Worm (Caenorhabditis elegans): ENCODE results near the gene ZK177.9.
A peak's percentile ranks its signal among the peaks of the same experiment; 100 is the strongest.

The ZK177.9 gene

DNA sequence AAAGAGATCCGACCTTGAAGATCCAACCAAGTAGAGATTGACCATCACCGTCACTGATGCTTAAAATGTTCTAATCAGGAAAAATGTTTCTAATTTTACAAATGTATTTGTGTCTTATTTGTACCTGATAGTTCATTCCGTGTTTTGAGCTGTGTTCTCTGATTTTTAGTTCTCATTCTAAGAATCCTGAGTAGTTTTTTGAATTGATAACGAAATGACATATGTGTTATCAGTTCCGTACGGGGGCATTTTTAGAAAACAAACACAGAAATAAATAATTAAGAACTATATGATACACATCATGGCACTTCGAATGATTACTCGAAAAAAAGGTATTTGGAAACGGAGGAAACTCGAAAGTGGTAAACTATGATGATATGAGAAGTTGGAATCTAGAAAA is 38.0 kb upstream of the ZK177.9 start:
- no peak for TF ChIP-seq fos-1 (tag; optimal IDR thresholded peaks at IDR 0.05)
- no peak for TF ChIP-seq nhr-237 (tag; optimal IDR thresholded peaks at IDR 0.05)
- TF ChIP-seq elt-2 (tag; optimal IDR thresholded peaks at IDR 0.05), result peak; percentile 72

DNA sequence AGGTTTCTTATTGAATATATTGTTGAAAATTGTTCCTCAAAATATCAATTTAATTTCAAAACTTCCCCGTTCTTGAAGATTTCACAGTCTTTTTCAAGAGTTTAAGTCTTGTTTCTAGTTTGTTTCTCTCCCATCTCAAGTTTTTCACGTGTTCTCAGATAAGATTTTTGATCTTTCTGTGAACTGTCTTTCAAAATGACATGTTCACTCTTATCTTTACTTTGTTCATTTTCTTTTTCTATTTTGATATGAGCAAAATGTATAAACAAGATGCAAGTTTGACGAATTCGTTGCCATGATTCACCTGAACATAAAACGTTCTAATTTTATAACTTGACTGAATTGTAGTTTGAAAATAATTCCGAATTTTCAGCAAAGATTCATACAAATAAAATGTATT is 37.2 kb upstream of the ZK177.9 start:
- TF ChIP-seq pqm-1 (tag; optimal IDR thresholded peaks at IDR 0.05) (peak; percentile 24), nhr-11 (tag; optimal IDR thresholded peaks at IDR 0.05) (no peak), zag-1 (tag; optimal IDR thresholded peaks at IDR 0.05) (no peak), elt-2 (tag; optimal IDR thresholded peaks at IDR 0.05) (peak; percentile 33)

DNA sequence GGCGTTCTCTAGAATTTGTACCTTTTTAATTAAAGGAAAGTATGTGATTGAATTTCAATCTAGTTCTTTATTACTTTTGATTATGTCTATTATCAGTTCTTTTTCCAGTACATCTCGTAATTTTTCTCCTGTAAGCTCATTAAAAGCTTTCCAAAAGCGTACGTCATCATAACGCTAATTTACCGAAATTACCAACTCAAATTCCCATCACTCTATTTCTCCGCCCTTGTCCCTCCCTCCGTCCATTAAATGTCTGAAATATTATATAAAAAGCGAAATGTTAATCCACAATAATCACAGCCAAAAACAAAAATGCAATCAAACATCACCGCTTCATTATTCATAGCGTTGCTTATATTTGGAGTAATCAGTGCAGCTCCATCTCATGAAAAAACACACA is 36.8 kb upstream of the ZK177.9 start, which contains the start of gene ins-12:
ins-12 (plus strand) TSS at position 301 of the 400 bp plus-strand sequence.
- TF ChIP-seq lsy-12 (tag; optimal IDR thresholded peaks at IDR 0.05) (no peak), mdl-1 (tag; optimal IDR thresholded peaks at IDR 0.05) (no peak), ztf-4 (tag; optimal IDR thresholded peaks at IDR 0.05) (no peak), hmg-11 (tag; optimal IDR thresholded peaks at IDR 0.05) (no peak), daf-12 (tag; optimal IDR thresholded peaks at IDR 0.05) (no peak), skn-1 (tag; optimal IDR thresholded peaks at IDR 0.05) (no peak), elt-1 (tag; optimal IDR thresholded peaks at IDR 0.05) (no peak), elt-2 (tag; optimal IDR thresholded peaks at IDR 0.05) (no peak), fkh-10 (GFP tag; optimal IDR thresholded peaks at IDR 0.05) (no peak), elt-3 (tag; optimal IDR thresholded peaks at IDR 0.05) (no peak), ceh-9 (tag; optimal IDR thresholded peaks at IDR 0.05) (no peak), nhr-23 (tag; optimal IDR thresholded peaks at IDR 0.05) (no peak), unc-62 (GFP tag; optimal IDR thresholded peaks at IDR 0.05) (no peak), nhr-25 (tag; optimal IDR thresholded peaks at IDR 0.05) (no peak), nfya-1 (tag; optimal IDR thresholded peaks at IDR 0.05; ENCODE audit: insufficient read depth) (no peak), aly-2 (tag; optimal IDR thresholded peaks at IDR 0.05) (no peak), nhr-67 (tag; optimal IDR thresholded peaks at IDR 0.05) (no peak), lin-15B (tag; optimal IDR thresholded peaks at IDR 0.05) (no peak), tbx-2 (tag; optimal IDR thresholded peaks at IDR 0.05) (no peak), zag-1 (tag; optimal IDR thresholded peaks at IDR 0.05) (no peak)

DNA sequence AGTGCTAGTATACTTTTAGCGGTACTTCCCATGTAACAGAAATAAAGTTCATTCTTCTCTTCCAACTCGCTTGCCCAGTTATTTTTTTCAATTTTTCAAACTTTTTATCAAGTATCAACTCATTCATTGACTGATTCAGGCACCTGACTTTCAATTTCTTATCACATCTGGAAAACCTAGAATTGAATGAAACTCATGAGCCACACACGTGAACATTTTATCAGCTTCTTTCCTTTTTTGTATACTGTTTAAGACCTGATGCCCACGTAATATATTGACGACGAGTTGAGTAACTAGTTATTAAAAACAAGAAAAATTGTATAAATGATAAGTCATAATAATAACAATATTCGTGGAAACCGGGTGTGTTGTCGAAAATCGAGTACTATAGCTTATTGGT is 36.0 kb upstream of the ZK177.9 start:
- TF ChIP-seq elt-2 (tag; optimal IDR thresholded peaks at IDR 0.05), result peak; percentile 92
- no peak for TF ChIP-seq nhr-237 (tag; optimal IDR thresholded peaks at IDR 0.05)
- peak; percentile 95 for TF ChIP-seq pqm-1 (tag; optimal IDR thresholded peaks at IDR 0.05)
- peak; percentile 67 for TF ChIP-seq pha-4 (tag; optimal IDR thresholded peaks at IDR 0.05)

DNA sequence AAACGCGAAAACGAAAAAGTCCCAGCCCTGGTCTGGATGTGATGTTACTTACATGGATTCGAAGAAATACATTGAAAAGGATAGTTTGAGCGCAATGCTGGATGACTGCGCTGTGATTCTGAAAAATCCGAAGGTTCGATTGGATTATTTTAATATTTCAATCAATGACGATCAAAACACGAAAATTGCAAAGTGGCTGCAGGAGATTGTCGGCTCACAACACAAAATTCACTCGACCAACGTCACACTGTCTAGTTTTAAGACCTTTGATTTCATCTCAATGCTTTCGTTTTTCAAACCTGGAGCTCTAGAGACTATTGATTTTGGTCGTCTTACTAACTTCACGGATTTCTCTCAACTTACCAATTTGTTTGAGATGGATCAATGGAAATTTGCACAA is 34.0 kb upstream of the ZK177.9 start, which contains the start of gene C17C3.5:
C17C3.5 (plus strand) TSS at position 301 of the 400 bp plus-strand sequence.
- TF ChIP-seq zag-1 (tag; optimal IDR thresholded peaks at IDR 0.05), result no peak
- TF ChIP-seq nhr-237 (tag; optimal IDR thresholded peaks at IDR 0.05), result no peak
- TF ChIP-seq nhr-12 (tag; optimal IDR thresholded peaks at IDR 0.05), result no peak
- no peak for TF ChIP-seq nhr-11 (tag; optimal IDR thresholded peaks at IDR 0.05)
- TF ChIP-seq elt-2 (tag; optimal IDR thresholded peaks at IDR 0.05), result no peak
- TF ChIP-seq lin-15B (tag; optimal IDR thresholded peaks at IDR 0.05), result no peak
- no peak for TF ChIP-seq nhr-23 (tag; optimal IDR thresholded peaks at IDR 0.05)
- TF ChIP-seq sea-2 (GFP tag; optimal IDR thresholded peaks at IDR 0.05), result no peak
- no peak for TF ChIP-seq pqm-1 (tag; optimal IDR thresholded peaks at IDR 0.05)
- TF ChIP-seq nhr-77 (tag; optimal IDR thresholded peaks at IDR 0.05), result no peak
- no peak for TF ChIP-seq ceh-16 (tag; optimal IDR thresholded peaks at IDR 0.05)
- no peak for TF ChIP-seq nhr-28 (tag; optimal IDR thresholded peaks at IDR 0.05)
- TF ChIP-seq nhr-67 (tag; optimal IDR thresholded peaks at IDR 0.05), result no peak

DNA sequence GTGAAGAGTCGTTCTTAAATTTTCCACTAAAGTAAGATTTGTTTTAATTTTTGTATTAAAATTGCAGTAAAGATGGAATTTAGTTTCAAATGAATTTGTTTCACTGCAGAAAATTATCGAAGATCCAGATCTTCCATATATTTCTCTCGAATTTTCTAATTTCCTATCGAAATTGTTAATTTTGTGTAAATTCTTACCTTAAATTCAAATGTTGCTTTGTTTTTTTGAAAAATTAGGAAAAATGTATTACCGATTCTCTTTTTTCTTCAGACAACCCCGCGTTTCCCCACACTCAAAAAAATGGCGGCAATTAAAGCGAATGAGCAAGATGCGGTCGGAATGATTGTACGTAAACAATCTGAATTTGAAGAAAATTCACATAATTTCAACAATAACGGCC is 32.2 kb upstream of the ZK177.9 start, which contains the start of gene C17C3.6:
C17C3.6 (plus strand) TSS at position 301 of the 400 bp plus-strand sequence.
- TF ChIP-seq sea-2 (GFP tag; optimal IDR thresholded peaks at IDR 0.05) (no peak), pqm-1 (tag; optimal IDR thresholded peaks at IDR 0.05) (no peak), ama-1 (optimal IDR thresholded peaks at IDR 0.05) (no peak), mml-1 (tag; optimal IDR thresholded peaks at IDR 0.05) (no peak), nhr-67 (tag; optimal IDR thresholded peaks at IDR 0.05) (no peak), R02D3.7 (tag; optimal IDR thresholded peaks at IDR 0.05) (no peak), nhr-11 (tag; optimal IDR thresholded peaks at IDR 0.05) (no peak), ceh-28 (tag; optimal IDR thresholded peaks at IDR 0.05) (no peak), mdl-1 (tag; optimal IDR thresholded peaks at IDR 0.05) (no peak), elt-2 (tag; optimal IDR thresholded peaks at IDR 0.05) (no peak), skn-1 (tag; optimal IDR thresholded peaks at IDR 0.05) (no peak), unc-39 (tag; optimal IDR thresholded peaks at IDR 0.05) (no peak), jun-1 (tag; optimal IDR thresholded peaks at IDR 0.05) (no peak), fkh-2 (tag; optimal IDR thresholded peaks at IDR 0.05) (no peak), ztf-11 (tag; optimal IDR thresholded peaks at IDR 0.05) (no peak), fos-1 (tag; optimal IDR thresholded peaks at IDR 0.05) (no peak), nhr-76 (tag; optimal IDR thresholded peaks at IDR 0.05) (no peak), egl-27 (tag; optimal IDR thresholded peaks at IDR 0.05) (no peak)
